Fruit fly (Drosophila melanogaster): Measurements from ENCODE around the gene Rpt4.

Rpt4 gene

DNA sequence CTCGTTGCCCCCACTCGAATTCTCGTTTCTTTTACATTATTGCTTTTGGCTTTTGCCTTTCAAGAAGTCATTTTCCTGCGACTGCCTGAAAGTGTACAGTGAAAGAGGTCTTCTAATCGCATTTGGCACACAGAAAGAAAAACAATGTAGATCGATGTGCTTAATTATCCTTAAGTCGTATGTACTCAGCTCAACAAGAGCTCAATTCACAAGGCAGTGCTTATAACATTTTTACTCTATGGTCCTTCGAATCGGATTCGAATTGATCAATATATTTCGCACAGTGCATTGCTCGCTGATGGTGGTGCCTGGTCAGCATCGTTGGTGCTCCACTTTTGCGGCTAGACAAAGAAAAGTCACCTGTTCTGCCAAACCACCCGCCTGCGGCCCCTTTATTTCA, 19.4 kb upstream of the Rpt4 start:
- no peak for TF ChIP-seq CG8478 (optimal IDR thresholded peaks at IDR 0.05)

DNA sequence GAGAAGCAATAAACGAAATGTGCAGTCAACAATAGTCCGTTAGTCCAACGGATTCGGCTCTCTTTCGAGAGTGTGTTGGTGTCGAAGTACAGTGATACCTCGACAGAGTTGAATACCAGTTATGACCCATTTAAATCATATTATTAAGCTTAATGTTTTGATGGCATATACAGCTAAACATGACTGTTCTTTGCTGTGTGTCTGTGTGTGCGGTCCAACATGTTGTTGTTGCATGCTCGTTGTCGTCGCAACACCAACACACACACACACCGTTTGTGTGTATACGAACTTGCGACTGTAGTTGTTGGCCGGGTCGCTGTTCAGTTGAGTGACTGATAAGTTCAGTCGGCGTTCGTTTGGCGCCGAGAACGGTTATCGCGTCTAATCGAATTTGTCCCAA, 17.8 kb upstream of the Rpt4 start, which contains the start of gene CG15894:
CG15894 (plus strand) TSS at position 361 of the 400 bp plus-strand sequence.
- TF ChIP-seq CG8478 (optimal IDR thresholded peaks at IDR 0.05) = no peak
- TF ChIP-seq psq (optimal IDR thresholded peaks at IDR 0.05) = no peak
- no peak for TF ChIP-seq usp (GFP tag; optimal IDR thresholded peaks at IDR 0.05)
- no peak for TF ChIP-seq EcR (GFP tag; optimal IDR thresholded peaks at IDR 0.05)
- TF ChIP-seq Dll (optimal IDR thresholded peaks at IDR 0.05) = no peak
- no peak for TF ChIP-seq pan (optimal IDR thresholded peaks at IDR 0.05)

DNA sequence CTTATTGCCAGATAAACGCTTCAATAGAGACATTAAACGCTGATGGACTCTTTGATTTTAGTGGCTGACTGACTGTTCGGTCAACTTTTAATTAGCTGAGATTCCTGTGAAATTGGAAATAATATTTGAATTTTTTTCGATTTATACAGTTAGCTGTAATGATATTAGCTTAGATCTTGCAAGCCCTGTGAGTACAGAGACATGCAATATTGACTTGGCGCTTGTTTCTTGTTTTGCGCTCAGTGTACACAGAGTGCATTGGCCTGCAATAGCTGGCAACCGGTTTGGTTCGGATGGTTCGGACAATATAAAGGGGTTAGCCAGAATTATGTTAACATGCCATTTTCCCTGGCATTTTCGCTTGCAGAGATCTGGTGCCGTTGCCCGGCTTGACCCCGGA, 14.3 kb upstream of the Rpt4 start:
- TF ChIP-seq pan (optimal IDR thresholded peaks at IDR 0.05) (no peak), EcR (GFP tag; optimal IDR thresholded peaks at IDR 0.05) (no peak), CG8478 (optimal IDR thresholded peaks at IDR 0.05) (no peak), psq (optimal IDR thresholded peaks at IDR 0.05) (no peak), usp (GFP tag; optimal IDR thresholded peaks at IDR 0.05) (no peak), Dll (optimal IDR thresholded peaks at IDR 0.05) (no peak)

DNA sequence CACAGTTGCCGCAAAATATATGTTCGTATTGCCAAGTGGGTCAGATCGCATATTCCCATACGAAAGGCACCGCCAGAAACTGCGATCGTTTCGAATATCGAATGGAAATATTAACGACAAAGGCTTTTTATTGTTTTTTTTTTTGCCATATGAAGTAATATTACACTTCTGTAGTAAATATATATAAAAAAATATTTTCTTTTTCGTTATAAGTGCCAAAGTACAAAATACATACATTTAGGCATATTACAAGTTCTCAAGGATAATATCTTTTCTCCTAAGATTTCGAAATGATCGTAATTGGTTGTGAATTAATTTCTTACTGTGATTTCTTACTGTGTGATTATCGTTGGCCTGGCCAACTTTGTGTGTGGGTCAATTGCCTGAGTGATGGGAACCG, 13.2 kb upstream of the Rpt4 start:
- no peak for TF ChIP-seq CG8478 (optimal IDR thresholded peaks at IDR 0.05)
- no peak for TF ChIP-seq psq (optimal IDR thresholded peaks at IDR 0.05)
- TF ChIP-seq Dll (optimal IDR thresholded peaks at IDR 0.05) = no peak
- TF ChIP-seq usp (GFP tag; optimal IDR thresholded peaks at IDR 0.05) = no peak
- no peak for TF ChIP-seq EcR (GFP tag; optimal IDR thresholded peaks at IDR 0.05)
- TF ChIP-seq pan (optimal IDR thresholded peaks at IDR 0.05) = no peak

DNA sequence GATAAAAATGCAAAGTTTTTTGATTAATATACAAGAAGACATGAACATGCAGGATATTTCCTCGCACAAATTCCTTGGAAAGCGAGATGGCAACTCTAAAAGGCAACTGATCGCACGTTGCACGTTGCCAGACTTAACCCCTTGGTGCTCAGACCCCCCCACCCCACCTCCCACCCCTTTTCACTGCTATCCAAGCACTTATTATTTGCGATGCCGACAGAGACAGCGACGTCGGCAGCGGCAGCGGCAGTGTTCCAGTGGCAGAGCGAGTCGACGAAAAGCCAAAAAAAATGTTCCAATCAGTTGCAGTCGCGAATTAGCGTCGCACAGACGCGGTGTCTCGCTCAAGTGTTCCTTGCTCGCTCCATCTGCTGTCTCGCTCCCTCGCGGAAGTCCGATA, 12.6 kb upstream of the Rpt4 start, which contains the start of gene CG3823:
CG3823 (plus strand) TSS at position 301 of the 400 bp plus-strand sequence.
- TF ChIP-seq pan (optimal IDR thresholded peaks at IDR 0.05) (no peak), usp (GFP tag; optimal IDR thresholded peaks at IDR 0.05) (no peak), Dll (optimal IDR thresholded peaks at IDR 0.05) (no peak), CG8478 (optimal IDR thresholded peaks at IDR 0.05) (no peak), EcR (GFP tag; optimal IDR thresholded peaks at IDR 0.05) (no peak), psq (optimal IDR thresholded peaks at IDR 0.05) (no peak)

DNA sequence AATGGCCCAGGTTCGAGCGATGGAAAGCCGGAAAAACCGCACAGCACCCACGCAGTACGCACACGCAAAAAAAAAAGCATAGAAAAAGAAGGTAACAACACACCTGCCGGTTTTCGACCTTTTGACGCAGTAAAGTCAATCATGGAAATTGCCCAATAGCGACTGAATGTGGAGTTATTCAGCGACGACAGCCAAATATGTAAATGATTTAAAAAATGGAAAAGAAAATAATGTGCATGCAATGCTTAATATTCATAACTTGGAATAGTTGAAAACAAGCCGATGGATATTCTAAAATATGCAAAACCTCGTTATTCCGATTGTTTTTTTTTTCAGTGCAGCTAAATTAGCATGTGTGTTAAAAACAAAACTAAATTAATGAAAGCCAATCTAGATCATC, 12.2 kb upstream of the Rpt4 start:
- no peak for TF ChIP-seq EcR (GFP tag; optimal IDR thresholded peaks at IDR 0.05)
- no peak for TF ChIP-seq pan (optimal IDR thresholded peaks at IDR 0.05)
- TF ChIP-seq Dll (optimal IDR thresholded peaks at IDR 0.05) = no peak
- TF ChIP-seq psq (optimal IDR thresholded peaks at IDR 0.05) = no peak
- no peak for TF ChIP-seq usp (GFP tag; optimal IDR thresholded peaks at IDR 0.05)
- TF ChIP-seq CG8478 (optimal IDR thresholded peaks at IDR 0.05) = no peak

DNA sequence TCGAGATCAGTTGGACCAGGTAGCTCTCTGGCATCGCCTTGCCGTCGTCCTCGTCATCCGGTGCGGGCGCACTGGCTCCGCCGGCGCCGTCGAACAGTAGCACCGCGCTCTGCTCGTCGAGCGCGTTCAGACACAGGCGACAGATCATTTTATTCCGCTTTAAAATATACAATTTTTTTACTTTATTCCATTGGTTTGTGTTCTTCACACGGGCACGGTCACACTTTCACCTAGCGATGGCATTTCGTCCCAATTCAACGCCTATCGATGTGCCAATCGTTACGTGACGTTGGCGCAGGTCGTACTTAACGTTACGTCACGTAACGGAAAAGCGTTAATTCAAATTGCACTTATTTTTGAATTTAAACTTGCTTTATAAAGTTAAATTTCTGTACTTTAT, 10.0 kb upstream of the Rpt4 start, which contains the start of gene CG12219:
CG12219 (minus strand) TSS at position 234 of the 400 bp plus-strand sequence.
- TF ChIP-seq CG8478 (optimal IDR thresholded peaks at IDR 0.05) (no peak), psq (optimal IDR thresholded peaks at IDR 0.05) (no peak), EcR (GFP tag; optimal IDR thresholded peaks at IDR 0.05) (no peak), pan (optimal IDR thresholded peaks at IDR 0.05) (no peak), usp (GFP tag; optimal IDR thresholded peaks at IDR 0.05) (no peak), Dll (optimal IDR thresholded peaks at IDR 0.05) (no peak)

DNA sequence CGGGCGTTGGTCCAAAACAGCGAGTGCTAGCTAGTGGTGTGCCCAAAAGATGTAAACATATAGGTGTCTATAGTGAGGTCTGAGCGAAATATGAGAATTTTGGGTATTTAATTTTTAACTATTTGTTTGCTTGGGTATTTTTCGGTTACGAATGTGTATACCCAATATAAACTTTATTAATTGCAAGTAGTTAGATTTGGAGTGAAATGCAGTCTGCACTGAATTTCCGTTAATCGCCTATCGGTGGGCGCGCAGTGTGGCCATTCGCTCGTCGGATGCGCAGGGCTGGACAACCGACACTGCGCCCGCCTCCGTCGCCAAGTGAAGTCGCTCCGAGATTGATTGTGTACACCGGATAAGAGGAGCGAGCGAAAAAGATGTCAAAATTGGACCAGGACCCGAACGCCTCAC, 4.1 kb upstream of the Rpt4 start, which contains the start of the genes CG15891 and CG3815:
CG15891 (minus strand) TSS at position 217 of the 411 bp plus-strand sequence.
CG3815 (plus strand) TSS at position 261 of the 411 bp plus-strand sequence.
- TF ChIP-seq CG8478 (optimal IDR thresholded peaks at IDR 0.05) (no peak), pan (optimal IDR thresholded peaks at IDR 0.05) (no peak), Dll (optimal IDR thresholded peaks at IDR 0.05) (no peak), EcR (GFP tag; optimal IDR thresholded peaks at IDR 0.05) (no peak), usp (GFP tag; optimal IDR thresholded peaks at IDR 0.05) (no peak)

DNA sequence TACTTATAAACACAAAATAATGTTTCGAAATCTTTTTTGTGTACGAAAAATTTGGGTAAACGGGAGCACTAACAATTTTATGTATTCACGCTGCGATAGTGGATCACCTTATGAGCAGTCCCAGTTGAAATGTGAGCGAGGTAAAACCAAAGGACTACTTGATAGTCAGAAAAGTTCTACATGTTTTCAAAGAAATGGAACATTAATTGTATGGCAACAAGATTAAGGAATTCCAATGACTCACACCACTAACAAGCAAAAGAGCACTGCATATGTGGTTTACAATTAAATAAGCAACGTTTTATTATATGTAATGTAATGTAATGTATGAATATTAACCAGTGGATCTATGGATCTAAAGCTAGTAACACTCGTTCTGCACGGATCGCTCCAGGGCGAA, 3.2 kb upstream of the Rpt4 start, which contains the start of gene CG15892:
CG15892 (minus strand) TSS at position 101 of the 400 bp plus-strand sequence.
- TF ChIP-seq psq (optimal IDR thresholded peaks at IDR 0.05) = no peak
- TF ChIP-seq Dll (optimal IDR thresholded peaks at IDR 0.05) = no peak
- TF ChIP-seq pan (optimal IDR thresholded peaks at IDR 0.05) = no peak
- TF ChIP-seq CG8478 (optimal IDR thresholded peaks at IDR 0.05) = no peak
- TF ChIP-seq EcR (GFP tag; optimal IDR thresholded peaks at IDR 0.05) = no peak
- TF ChIP-seq usp (GFP tag; optimal IDR thresholded peaks at IDR 0.05) = no peak

DNA sequence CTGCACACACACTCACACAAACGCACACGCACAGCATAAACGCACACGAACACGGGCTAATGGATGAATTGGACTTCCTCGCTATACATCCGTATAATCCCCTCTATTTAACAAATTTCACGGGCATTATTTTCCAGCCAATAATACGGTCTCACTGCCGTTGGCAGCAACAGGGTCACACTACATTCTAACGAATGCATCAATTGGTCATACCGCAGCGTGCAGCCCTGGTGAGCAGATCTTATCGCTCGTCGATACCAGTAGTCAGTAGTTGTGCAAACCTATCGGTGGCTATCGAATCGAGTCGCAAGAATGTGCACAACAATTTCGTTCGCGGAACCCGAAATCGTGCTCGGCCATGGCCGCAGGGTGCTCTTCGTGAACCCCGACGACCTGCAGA, 3.2 kb downstream of the Rpt4 start, which contains the start of the genes Top3beta and wuho:
Top3beta (minus strand) TSS at position 149 of the 400 bp plus-strand sequence.
wuho (plus strand) TSS at position 259 of the 400 bp plus-strand sequence.
- TF ChIP-seq Dll (optimal IDR thresholded peaks at IDR 0.05) (no peak), usp (GFP tag; optimal IDR thresholded peaks at IDR 0.05) (no peak), pan (optimal IDR thresholded peaks at IDR 0.05) (no peak), psq (optimal IDR thresholded peaks at IDR 0.05) (no peak), CG8478 (optimal IDR thresholded peaks at IDR 0.05) (no peak), EcR (GFP tag; optimal IDR thresholded peaks at IDR 0.05) (no peak)

DNA sequence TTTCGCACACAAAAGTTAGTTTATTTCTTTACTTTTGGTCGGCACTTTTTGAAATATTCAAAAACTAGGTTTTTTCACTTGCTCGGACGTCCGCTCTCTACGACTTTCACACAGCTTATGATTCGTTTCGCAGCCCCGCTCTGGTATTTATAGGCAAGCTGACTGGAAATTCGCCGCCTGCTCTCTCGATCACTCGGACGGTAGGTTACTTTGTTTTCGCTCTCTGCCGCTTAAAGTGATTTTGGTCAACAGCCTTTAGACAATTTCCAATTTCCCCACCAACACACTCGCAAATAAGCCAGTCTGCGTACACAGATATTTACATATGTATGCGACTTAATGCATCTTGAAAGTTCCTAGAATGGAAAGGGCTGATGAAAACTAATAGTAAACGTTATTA, 7.6 kb downstream of the Rpt4 start, which contains the start of gene CG11700:
CG11700 (minus strand) TSS at position 106 of the 400 bp plus-strand sequence.
- TF ChIP-seq CG8478 (optimal IDR thresholded peaks at IDR 0.05) = no peak
- TF ChIP-seq psq (optimal IDR thresholded peaks at IDR 0.05) = no peak
- no peak for TF ChIP-seq Dll (optimal IDR thresholded peaks at IDR 0.05)
- TF ChIP-seq usp (GFP tag; optimal IDR thresholded peaks at IDR 0.05) = no peak
- TF ChIP-seq pan (optimal IDR thresholded peaks at IDR 0.05) = no peak
- no peak for TF ChIP-seq EcR (GFP tag; optimal IDR thresholded peaks at IDR 0.05)

DNA sequence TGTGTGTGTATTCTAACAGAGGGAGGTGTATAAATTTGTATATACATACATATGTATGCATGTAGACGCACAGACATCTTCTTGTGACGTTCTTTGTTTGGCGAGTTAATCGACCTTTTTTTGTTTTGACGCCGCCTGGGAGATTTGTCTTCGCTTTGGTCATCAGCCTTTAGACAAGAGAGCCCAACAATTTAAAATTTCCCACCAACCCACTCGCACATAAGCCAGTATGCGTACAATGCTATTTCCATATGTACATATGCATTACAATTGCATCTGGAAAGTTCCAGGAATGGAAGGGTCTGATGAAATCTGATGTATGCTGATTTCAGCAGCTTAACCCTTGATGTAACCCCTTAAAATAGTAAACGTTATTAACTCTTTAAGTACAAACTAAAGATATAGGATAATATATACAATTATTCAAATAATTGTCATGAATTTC, 11.4 kb downstream of the Rpt4 start, which contains the start of gene Ubi-p5E:
Ubi-p5E (minus strand) TSS at position 19 of the 445 bp plus-strand sequence.
- TF ChIP-seq pan (optimal IDR thresholded peaks at IDR 0.05) (no peak), Dll (optimal IDR thresholded peaks at IDR 0.05) (no peak)

Measured in whole organism.